Worm (Caenorhabditis elegans) whole organism, L4 larva: Measurements from ENCODE around the gene F17C11.2.

Experiments
- F10B5.3 ChIP-seq: sonication (generic microtip); optimal IDR thresholded peaks from 2 replicates; lab custom pipeline; 2016; ENCODE audit warnings: mild to moderate bottlenecking, missing genetic modification characterization, missing compliant biosample characterization
- F44E2.7 ChIP-seq: fragments of 200-800 bp; sonication (Bioruptor generic); IDR thresholded peaks from 2 replicates; pipeline ENCODE4 v2.1.2; 2022; ENCODE audit warnings: missing genetic modification characterization, missing compliant biosample characterization
- aly-2 ChIP-seq: sonication (generic microtip); optimal IDR thresholded peaks from 2 replicates; lab custom pipeline; 2018; ENCODE audit warnings: missing biosample characterization, missing genetic modification characterization
- lin-39 ChIP-seq: fragments of 150-350 bp; optimal IDR thresholded peaks from 2 replicates; lab custom pipeline; 2014; ENCODE audit warnings: missing biosample characterization, missing genetic modification reagents, missing genetic modification characterization
- madf-5 ChIP-seq, 2 experiments: fragments of 200-800 bp; sonication (Bioruptor generic); IDR thresholded peaks; 2 replicates each; pipeline ENCODE4 v1.3.6; 2022; ENCODE audit warnings: missing compliant biosample characterization in 2 of 2, missing genetic modification characterization in 2 of 2
- mdl-1 ChIP-seq, 2 experiments: fragments of 150-350 bp in 1 of 2; sonication (generic microtip) in 1 of 2; optimal IDR thresholded peaks; 2 replicates each; lab custom pipeline; 2014 to 2017; ENCODE audit warnings: missing biosample characterization in 2 of 2, missing genetic modification characterization in 2 of 2
- nhr-11 ChIP-seq: fragments of 150-350 bp; optimal IDR thresholded peaks from 2 replicates; lab custom pipeline; 2014; ENCODE audit warnings: missing biosample characterization, missing genetic modification characterization
- nhr-237 ChIP-seq: sonication (generic microtip); optimal IDR thresholded peaks from 2 replicates; lab custom pipeline; 2017; ENCODE audit warnings: missing biosample characterization, missing genetic modification characterization
- nhr-25 ChIP-seq: sonication (generic microtip); optimal IDR thresholded peaks from 2 replicates; lab custom pipeline; 2017; ENCODE audit warnings: missing genetic modification characterization, mild to moderate bottlenecking, missing compliant biosample characterization, antibody characterized with exemption, moderate library complexity, borderline replicate concordance; ENCODE audit not compliant: insufficient read depth
- nhr-77 ChIP-seq: fragments of 150-350 bp; optimal IDR thresholded peaks from 2 replicates; lab custom pipeline; 2014; ENCODE audit warnings: missing biosample characterization, missing genetic modification characterization
- pqm-1 ChIP-seq: sonication (generic microtip); optimal IDR thresholded peaks from 2 replicates; lab custom pipeline; 2017; ENCODE audit warnings: missing biosample characterization, missing genetic modification characterization
- rbr-2 ChIP-seq: sonication (generic microtip); optimal IDR thresholded peaks from 2 replicates; lab custom pipeline; 2016; ENCODE audit warnings: missing genotype, missing genetic modification characterization, missing compliant biosample characterization

ce11 chrV:10975091-10975490, 27.1 kb downstream of the F17C11.2 start:
- TF ChIP-seq nhr-77 (tag; lab: Kevin White, UChicago) (no peak), nhr-237 (tag; lab: Kevin White, UChicago) (no peak), nhr-11 (no peak), F10B5.3 (tag; lab: Kevin White, UChicago) (no peak), pqm-1 (tag; lab: Kevin White, UChicago) (no peak), rbr-2 (tag; lab: Kevin White, UChicago) (no peak), aly-2 (tag; lab: Kevin White, UChicago) (no peak), madf-5 (GFP tag; IDR thresholded peaks at IDR 0.05; lab: Robert Waterston, UW) (no peak), nhr-25 (tag; lab: Kevin White, UChicago) (no peak), F44E2.7 (GFP tag; lab: Robert Waterston, UW) (no peak), lin-39 (no peak), mdl-1 (tag; optimal IDR thresholded peaks at IDR 0.05; lab: Kevin White, UChicago) (no peak)
